Worm (Caenorhabditis elegans) whole organism, L2 larva: ENCODE data around the gene nhr-162.

ENCODE experiments used
- lsy-2 ChIP-seq, 2 experiments: fragments of 150-350 bp in 1 of 2; sonication (generic microtip) in 1 of 2; optimal IDR thresholded peaks; 2 replicates each; lab custom pipeline; 2014 to 2017; ENCODE audit warnings: missing biosample characterization in 2 of 2, missing genetic modification characterization in 2 of 2
- skn-1 ChIP-seq: sonication (generic microtip); optimal IDR thresholded peaks from 2 replicates; lab custom pipeline; 2017; ENCODE audit warnings: missing biosample characterization, missing genetic modification characterization
- ztf-4 ChIP-seq: fragments of 150-350 bp; optimal IDR thresholded peaks from 2 replicates; lab custom pipeline; 2014; ENCODE audit warnings: missing biosample characterization, missing genetic modification characterization

DNA sequence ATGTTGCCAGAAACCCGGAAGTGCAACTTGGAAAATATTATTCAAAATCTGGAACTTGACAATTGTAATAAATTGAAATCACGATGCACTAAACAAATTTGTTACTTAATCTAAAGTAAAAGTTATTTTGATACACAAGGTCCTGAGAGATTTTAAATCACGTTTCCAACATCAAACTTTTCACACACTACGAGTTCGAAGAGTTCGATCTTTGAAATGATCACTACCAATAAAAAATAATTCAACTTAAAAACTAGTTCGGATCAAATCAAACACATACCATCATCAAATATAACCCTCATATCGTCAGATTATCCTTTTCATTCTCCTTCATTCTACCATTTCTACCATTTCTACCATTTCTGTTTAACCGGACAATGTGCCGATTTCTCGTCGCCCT lies 14.3 kb upstream of the nhr-162 start, which contains the start of gene spig-10:
- no peak for TF ChIP-seq ztf-4 (tag; lab: Kevin White, UChicago)
- TF ChIP-seq skn-1 (tag; lab: Kevin White, UChicago): no peak
- no peak for TF ChIP-seq lsy-2 (tag; optimal IDR thresholded peaks at IDR 0.05; lab: Kevin White, UChicago)
